Fruit fly (Drosophila melanogaster) whole organism, embryonic: ENCODE data around the gene Eig71Ej.

ENCODE experiments used
- BtbVII ChIP-seq: fragments of 200-800 bp; sonication (Bioruptor generic); optimal IDR thresholded peaks from 3 replicates; lab custom pipeline; 2017; ENCODE audit warnings: missing biosample characterization, mild to moderate bottlenecking, missing genetic modification characterization
- CG10366 ChIP-seq: fragments of 200-800 bp; sonication (Bioruptor generic); IDR thresholded peaks from 2 replicates; pipeline ENCODE4 v1.3.6; 2022; ENCODE audit warnings: missing biosample characterization, missing genetic modification characterization
- CG11723 ChIP-seq: fragments of 200-800 bp; sonication (Bioruptor generic); optimal IDR thresholded peaks from 2 replicates; lab custom pipeline; 2017; ENCODE audit warnings: missing biosample characterization, mild to moderate bottlenecking, missing genetic modification characterization
- CG12236 ChIP-seq: fragments of 200-800 bp; sonication (Bioruptor generic); optimal IDR thresholded peaks from 2 replicates; lab custom pipeline; 2016; ENCODE audit warnings: missing biosample characterization, missing genetic modification characterization
- CG12942 ChIP-seq: fragments of 200-800 bp; sonication (Bioruptor generic); optimal IDR thresholded peaks from 3 replicates; lab custom pipeline; 2016; ENCODE audit warnings: missing biosample characterization, missing genetic modification characterization
- CG1603 ChIP-seq: fragments of 200-800 bp; sonication (Bioruptor generic); optimal IDR thresholded peaks from 2 replicates; lab custom pipeline; 2019; ENCODE audit warnings: missing biosample characterization, mild to moderate bottlenecking, missing genetic modification characterization, moderate library complexity
- CG17186 ChIP-seq: fragments of 200-800 bp; sonication (Bioruptor generic); optimal IDR thresholded peaks from 3 replicates; lab custom pipeline; 2017; ENCODE audit warnings: missing biosample characterization, missing genetic modification reagents, missing genetic modification characterization
- CG1832 ChIP-seq: fragments of 200-800 bp; sonication (Bioruptor generic); optimal IDR thresholded peaks from 2 replicates; lab custom pipeline; 2017; ENCODE audit warnings: missing biosample characterization, mild to moderate bottlenecking, missing genetic modification characterization, inconsistent platforms
- CG2678 ChIP-seq: fragments of 200-800 bp; sonication (Bioruptor generic); optimal IDR thresholded peaks from 3 replicates; lab custom pipeline; 2019; ENCODE audit warnings: missing biosample characterization, mild to moderate bottlenecking, missing genetic modification characterization, moderate library complexity
- CG33557 ChIP-seq: fragments of 200-800 bp; sonication (Bioruptor generic); optimal IDR thresholded peaks from 2 replicates; lab custom pipeline; 2019; ENCODE audit warnings: missing biosample characterization, mild to moderate bottlenecking, missing genetic modification characterization, moderate library complexity
- CG3838 ChIP-seq: fragments of 200-800 bp; sonication (Bioruptor generic); optimal IDR thresholded peaks from 3 replicates; lab custom pipeline; 2016; ENCODE audit warnings: missing biosample characterization, missing genetic modification characterization
- CG6813 ChIP-seq: fragments of 200-800 bp; sonication (Bioruptor generic); optimal IDR thresholded peaks from 2 replicates; lab custom pipeline; 2017; ENCODE audit warnings: missing biosample characterization, missing genetic modification characterization, mild to moderate bottlenecking, moderate library complexity, missing genetic modification reagents
- CHES-1-like ChIP-seq: fragments of 200-800 bp; sonication (Bioruptor generic); optimal IDR thresholded peaks from 2 replicates; lab custom pipeline; 2016; ENCODE audit warnings: missing biosample characterization, missing genetic modification characterization
- CoRest ChIP-seq: fragments of 200-800 bp; sonication (Bioruptor generic); optimal IDR thresholded peaks from 3 replicates; lab custom pipeline; 2018; ENCODE audit warnings: missing biosample characterization, mild to moderate bottlenecking, missing genetic modification characterization, moderate library complexity
- Drgx ChIP-seq: fragments of 200-800 bp; sonication (Bioruptor generic); IDR thresholded peaks from 2 replicates; pipeline ENCODE4 v1.3.6; 2022; ENCODE audit warnings: missing biosample characterization, missing genetic modification characterization
- Ets65A ChIP-seq: fragments of 200-800 bp; sonication (Bioruptor generic); peaks from one replicate; lab custom pipeline; 2016; ENCODE audit warnings: missing biosample characterization, missing genetic modification characterization
- GATAe ChIP-seq: fragments of 200-800 bp; sonication (Bioruptor generic); conservative IDR thresholded peaks from 2 replicates; pipeline ENCODE4 v1.3.6; 2022; ENCODE audit warnings: missing biosample characterization, missing genetic modification characterization
- Hey ChIP-seq: fragments of 200-800 bp; sonication (Bioruptor generic); optimal IDR thresholded peaks from 3 replicates; lab custom pipeline; 2018; ENCODE audit warnings: missing biosample characterization, mild to moderate bottlenecking, missing genetic modification characterization
- Jarid2 ChIP-seq: fragments of 200-800 bp; sonication (Bioruptor generic); optimal IDR thresholded peaks from 3 replicates; lab custom pipeline; 2017; ENCODE audit warnings: mild to moderate bottlenecking, missing biosample characterization, missing genetic modification reagents, missing genetic modification characterization
- Med ChIP-seq: fragments of 200-800 bp; sonication (Bioruptor generic); peaks from one replicate; lab custom pipeline; 2016; ENCODE audit warnings: missing biosample characterization, missing genetic modification characterization, mild to moderate bottlenecking, inconsistent platforms, moderate library complexity
- Nf-YB ChIP-seq: fragments of 200-800 bp; sonication (Bioruptor generic); optimal IDR thresholded peaks from 3 replicates; lab custom pipeline; 2019; ENCODE audit warnings: missing biosample characterization, mild to moderate bottlenecking, missing genetic modification characterization, moderate library complexity
- Xrp1 ChIP-seq: fragments of 200-800 bp; sonication (Bioruptor generic); IDR thresholded peaks from 2 replicates; pipeline ENCODE4 v1.3.6; 2022; ENCODE audit warnings: missing biosample characterization, missing genetic modification characterization
- ara ChIP-seq: fragments of 200-800 bp; sonication (Bioruptor generic); IDR thresholded peaks from 2 replicates; pipeline ENCODE4 v1.3.6; 2022; ENCODE audit warnings: missing biosample characterization, missing genetic modification characterization
- bigmax ChIP-seq: fragments of 200-800 bp; sonication (Bioruptor generic); optimal IDR thresholded peaks from 2 replicates; lab custom pipeline; 2018; ENCODE audit warnings: missing biosample characterization, mild to moderate bottlenecking, missing genetic modification characterization
- bsh ChIP-seq, 2 experiments: fragments of 200-800 bp; sonication (Bioruptor generic); optimal IDR thresholded peaks; 2 replicates each; lab custom pipeline; 2017 to 2018; ENCODE audit warnings: mild to moderate bottlenecking in 2 of 2, missing biosample characterization in 2 of 2, missing genetic modification characterization in 2 of 2, moderate library complexity in 1 of 2
- chinmo ChIP-seq: fragments of 200-800 bp; sonication (Bioruptor generic); IDR thresholded peaks from 4 replicates; pipeline ENCODE4 v1.3.6; 2022; ENCODE audit warnings: missing biosample characterization, missing genetic modification characterization; ENCODE audit not compliant: partially characterized antibody
- chn ChIP-seq: fragments of 200-800 bp; sonication (Bioruptor generic); optimal IDR thresholded peaks from 2 replicates; lab custom pipeline; 2016; ENCODE audit warnings: missing biosample characterization, missing genetic modification characterization
- cwo ChIP-seq: fragments of 200-800 bp; sonication (Bioruptor generic); optimal IDR thresholded peaks from 3 replicates; lab custom pipeline; 2017; ENCODE audit warnings: missing biosample characterization, missing genetic modification characterization, mild to moderate bottlenecking, moderate library complexity, missing genetic modification reagents
- danr ChIP-seq: fragments of 200-800 bp; sonication (Bioruptor generic); IDR thresholded peaks from 2 replicates; pipeline ENCODE4 v1.3.6; 2022; ENCODE audit warnings: missing biosample characterization, missing genetic modification characterization
- dmrt11E ChIP-seq: fragments of 200-800 bp; sonication (Bioruptor generic); optimal IDR thresholded peaks from 3 replicates; lab custom pipeline; 2018; ENCODE audit warnings: missing biosample characterization, mild to moderate bottlenecking, missing genetic modification characterization, moderate library complexity
- ewg ChIP-seq: fragments of 200-800 bp; sonication (Bioruptor generic); optimal IDR thresholded peaks from 3 replicates; lab custom pipeline; 2017; ENCODE audit warnings: mild to moderate bottlenecking, missing biosample characterization, missing genetic modification reagents, missing genetic modification characterization
- exex ChIP-seq: fragments of 200-800 bp; sonication (Bioruptor generic); optimal IDR thresholded peaks from 4 replicates; lab custom pipeline; 2018; ENCODE audit warnings: missing biosample characterization, mild to moderate bottlenecking, missing genetic modification characterization, moderate library complexity
- fru ChIP-seq: fragments of >200 bp; optimal IDR thresholded peaks from 2 replicates; lab custom pipeline; 2017
- grn ChIP-seq: fragments of 200-800 bp; sonication (Bioruptor generic); optimal IDR thresholded peaks from 3 replicates; lab custom pipeline; 2017; ENCODE audit warnings: missing biosample characterization, missing genetic modification characterization
- hbn ChIP-seq: fragments of 200-800 bp; sonication (Bioruptor generic); IDR thresholded peaks from 2 replicates; pipeline ENCODE4 v1.3.6; 2022; ENCODE audit warnings: missing biosample characterization, missing genetic modification characterization; ENCODE audit not compliant: partially characterized antibody
- kah ChIP-seq: fragments of 200-800 bp; sonication (Bioruptor generic); optimal IDR thresholded peaks from 2 replicates; lab custom pipeline; 2018; ENCODE audit warnings: missing biosample characterization, mild to moderate bottlenecking, missing genetic modification characterization
- luna ChIP-seq: fragments of 200-800 bp; sonication (Bioruptor generic); optimal IDR thresholded peaks from 2 replicates; lab custom pipeline; 2016; ENCODE audit warnings: missing biosample characterization, missing genetic modification characterization
- mirr ChIP-seq: fragments of 200-800 bp; sonication (Bioruptor generic); optimal IDR thresholded peaks from 3 replicates; lab custom pipeline; 2018; ENCODE audit warnings: missing biosample characterization, mild to moderate bottlenecking, missing genetic modification characterization
- pfk ChIP-seq: fragments of 200-800 bp; sonication (Bioruptor generic); optimal IDR thresholded peaks from 2 replicates; lab custom pipeline; 2018; ENCODE audit warnings: missing biosample characterization, mild to moderate bottlenecking, missing genetic modification characterization, moderate library complexity
- repo ChIP-seq: fragments of 200-800 bp; sonication (Bioruptor generic); optimal IDR thresholded peaks from 2 replicates; lab custom pipeline; 2016; ENCODE audit warnings: missing biosample characterization, missing genetic modification characterization
- sc ChIP-seq, 3 experiments: fragments of >200 bp in 2 of 3; fragments of 200-800 bp in 1 of 3; sonication (Bioruptor generic) in 1 of 3; optimal IDR thresholded peaks; 2 replicates in 2 of 3; 3 replicates in 1 of 3; lab custom pipeline; 2017; ENCODE audit warnings: mild to moderate bottlenecking in 1 of 3, missing biosample characterization in 1 of 3, missing genetic modification characterization in 1 of 3, missing genetic modification reagents in 1 of 3
- sens ChIP-seq: fragments of 200-800 bp; sonication (Bioruptor generic); peaks from one replicate; lab custom pipeline; 2016; ENCODE audit warnings: missing biosample characterization, missing genetic modification characterization
- sim ChIP-seq: fragments of 200-800 bp; sonication (Bioruptor generic); IDR thresholded peaks from 2 replicates; pipeline ENCODE4 v1.3.6; 2022; ENCODE audit warnings: missing biosample characterization, missing genetic modification characterization
- vnd ChIP-seq: fragments of 200-800 bp; sonication (Bioruptor generic); IDR thresholded peaks from 3 replicates; pipeline ENCODE4 v1.3.6; 2022; ENCODE audit warnings: missing biosample characterization, missing genetic modification characterization; ENCODE audit not compliant: partially characterized antibody
- wek ChIP-seq: fragments of 200-800 bp; sonication (Bioruptor generic); optimal IDR thresholded peaks from 3 replicates; lab custom pipeline; 2018; ENCODE audit warnings: missing biosample characterization, mild to moderate bottlenecking, missing genetic modification characterization, moderate library complexity

Eig71Ej gene

DNA sequence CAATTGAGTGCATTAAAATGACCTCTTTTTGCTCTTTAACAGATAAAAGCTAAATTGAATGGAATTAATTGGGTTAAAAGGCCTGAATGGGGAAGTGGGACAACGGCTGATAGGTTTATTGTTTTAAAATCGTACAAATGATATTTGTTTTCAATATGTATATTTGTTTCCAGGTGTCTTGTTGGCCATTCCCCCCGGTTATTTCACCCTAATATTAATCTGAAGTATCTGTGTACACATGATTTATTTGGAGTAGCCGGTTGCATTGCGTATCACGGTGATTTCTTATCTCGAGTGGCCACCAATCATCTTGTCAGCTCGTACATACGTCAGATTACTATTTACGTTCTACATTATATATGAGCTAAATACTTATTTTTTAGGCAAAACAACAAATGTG lies 24.5 kb downstream of the Eig71Ej start (continued):
- TF ChIP-seq pfk (GFP tag; lab: Kevin White, UChicago) (no peak), ewg (GFP tag; lab: Kevin White, UChicago) (no peak), CG2678 (peak; percentile 5), bsh (GFP tag; optimal IDR thresholded peaks at IDR 0.05; lab: Kevin White, UChicago) (peak in 1 of 2 experiments; percentile 15), cwo (peak; percentile 30), CoRest (tag; lab: Kevin White, UChicago) (no peak), Jarid2 (no peak), CG11723 (no peak), chinmo (GFP tag; lab: Robert Waterston, UW) (peak; percentile 65; the same call in 2 of the 4 replicates), CG1603 (tag; lab: Kevin White, UChicago) (peak; percentile 20), Xrp1 (GFP tag; lab: Robert Waterston, UW) (0 out of 2 replicates have a peak, but pooled peaks have one; percentile 21), CHES-1-like (GFP tag; lab: Kevin White, UChicago) (no peak), CG12942 (no peak), Nf-YB (no peak), CG12236 (GFP tag; lab: Kevin White, UChicago) (no peak), Ets65A (GFP tag; lab: Kevin White, UChicago) (no peak), exex (tag; lab: Kevin White, UChicago) (peak; percentile 84), ara (GFP tag; lab: Robert Waterston, UW) (peak; percentile 50; the same call in 1 of the 2 replicates), mirr (GFP tag; lab: Kevin White, UChicago) (peak; percentile 39), CG1832 (no peak), GATAe (GFP tag; lab: Robert Waterston, UW) (no peak), CG3838 (GFP tag; lab: Kevin White, UChicago) (no peak), sens (GFP tag; lab: Kevin White, UChicago) (peak; percentile 60), grn (GFP tag; lab: Kevin White, UChicago) (peak; percentile 81), hbn (no peak), CG33557 (GFP tag; lab: Kevin White, UChicago) (peak; percentile 2), vnd (peak; percentile 58; the same call in 2 of the 3 replicates), fru (no peak), dmrt11E (peak; percentile 16), danr (no peak), wek (GFP tag; lab: Kevin White, UChicago) (no peak), Drgx (GFP tag; lab: Robert Waterston, UW) (no peak), luna (GFP tag; lab: Kevin White, UChicago) (no peak), CG17186 (no peak), Med (GFP tag; lab: Kevin White, UChicago) (peak; percentile 67), kah (GFP tag; lab: Kevin White, UChicago) (no peak), repo (no peak), bigmax (GFP tag; lab: Kevin White, UChicago) (no peak), BtbVII (GFP tag; lab: Kevin White, UChicago) (no peak), chn (GFP tag; lab: Kevin White, UChicago) (no peak), sim (GFP tag; lab: Robert Waterston, UW) (0 out of 2 replicates have a peak, but pooled peaks have one; percentile 10), Hey (peak; percentile 9), CG10366 (GFP tag; lab: Robert Waterston, UW) (no peak), sc (optimal IDR thresholded peaks at IDR 0.05; lab: Kevin White, UChicago) (no peak), sc (GFP tag; optimal IDR thresholded peaks at IDR 0.05; lab: Kevin White, UChicago) (peak; percentile 28), CG6813 (no peak)
